Comparison of ENCODE assay signal across 1 fruit fly cellular context in genomic region chrX:14208426-14209208, dm6.
TF ChIP-seq lines count a peak whose summit lies in the region.

No protein-coding gene starts in this region.

TF ChIP-seq in whole organism, embryonic, 481 proteins besides CTCF, POLR2A, EP300 and RAD21 (continued from another document and continues in another):
- TF ChIP-seq grau (tag; optimal IDR thresholded peaks at IDR 0.05; lab: Kevin White, UChicago): peak; percentile 86
- no peak for TF ChIP-seq Opbp (GFP tag; IDR thresholded peaks at IDR 0.05; lab: Robert Waterston, UW; ENCODE audit: partially characterized antibody)
- no peak for TF ChIP-seq CG1832 (GFP tag; optimal IDR thresholded peaks at IDR 0.05; lab: Kevin White, UChicago)
- no peak for TF ChIP-seq hkb (optimal IDR thresholded peaks at IDR 0.05; lab: Kevin White, UChicago)
- peak; percentile 82 for TF ChIP-seq hkb (GFP tag; IDR thresholded peaks at IDR 0.05; lab: Robert Waterston, UW)
- TF ChIP-seq Mad (GFP tag; optimal IDR thresholded peaks at IDR 0.05; lab: Kevin White, UChicago): no peak
- peak; percentile 30 to 54 for TF ChIP-seq dpn (GFP tag; optimal IDR thresholded peaks at IDR 0.05; lab: Kevin White, UChicago)
- TF ChIP-seq unpg (GFP tag; optimal IDR thresholded peaks at IDR 0.05; lab: Kevin White, UChicago): peak; percentile 73
- TF ChIP-seq CG11247 (GFP tag; IDR thresholded peaks at IDR 0.05; lab: Robert Waterston, UW): no peak; the same call in 1 of the 2 replicates
- no peak for TF ChIP-seq CG12155 (GFP tag; optimal IDR thresholded peaks at IDR 0.05; lab: Kevin White, UChicago)
- TF ChIP-seq tx (GFP tag; optimal IDR thresholded peaks at IDR 0.05; lab: Kevin White, UChicago): no peak
- no peak for TF ChIP-seq dan (GFP tag; IDR thresholded peaks at IDR 0.05; lab: Robert Waterston, UW)
- no peak for TF ChIP-seq C15 (GFP tag; IDR thresholded peaks at IDR 0.05; lab: Robert Waterston, UW)
- peak; percentile 40 for TF ChIP-seq CG1603 (tag; optimal IDR thresholded peaks at IDR 0.05; lab: Kevin White, UChicago)
- peak; percentile 90 for TF ChIP-seq ci (GFP tag; IDR thresholded peaks at IDR 0.05; lab: Robert Waterston, UW)
- peak; percentile 31 for TF ChIP-seq slp2 (GFP tag; optimal IDR thresholded peaks at IDR 0.05; lab: Kevin White, UChicago)
- TF ChIP-seq rib (GFP tag; IDR thresholded peaks at IDR 0.05; lab: Robert Waterston, UW): no peak
- peak; percentile 51; the same call in 1 of the 2 replicates for TF ChIP-seq sob (GFP tag; IDR thresholded peaks at IDR 0.05; lab: Robert Waterston, UW)
- TF ChIP-seq eve (GFP tag; optimal IDR thresholded peaks at IDR 0.05; lab: Kevin White, UChicago): no peak
- no peak for TF ChIP-seq CG15073 (GFP tag; optimal IDR thresholded peaks at IDR 0.05; lab: Kevin White, UChicago)
- TF ChIP-seq pan (optimal IDR thresholded peaks at IDR 0.05; lab: Kevin White, UChicago): no peak
- TF ChIP-seq pan (GFP tag; optimal IDR thresholded peaks at IDR 0.05 in 1 of 2, IDR thresholded peaks at IDR 0.05 in 1 of 2): peak in 1 of 2 experiments; percentile 58
- TF ChIP-seq tap (tag; optimal IDR thresholded peaks at IDR 0.05; lab: Kevin White, UChicago): peak; percentile 63
- peak; percentile 82 for TF ChIP-seq CG17359 (tag; optimal IDR thresholded peaks at IDR 0.05; lab: Kevin White, UChicago)
- no peak for TF ChIP-seq CG10462 (GFP tag; optimal IDR thresholded peaks at IDR 0.05; lab: Kevin White, UChicago)
- peak; percentile 78 for TF ChIP-seq Sox100B (GFP tag; optimal IDR thresholded peaks at IDR 0.05; lab: Kevin White, UChicago)
- TF ChIP-seq D19B (GFP tag; optimal IDR thresholded peaks at IDR 0.05; lab: Kevin White, UChicago): no peak
- peak; percentile 46 for TF ChIP-seq CG8924 (tag; optimal IDR thresholded peaks at IDR 0.05; lab: Kevin White, UChicago)
- TF ChIP-seq CG12769 (tag; optimal IDR thresholded peaks at IDR 0.05; lab: Kevin White, UChicago): peak; percentile 0
- peak; percentile 73; the same call in 1 of the 3 replicates for TF ChIP-seq gce (GFP tag; IDR thresholded peaks at IDR 0.05; lab: Robert Waterston, UW)
- no peak for TF ChIP-seq Poxn (GFP tag; IDR thresholded peaks at IDR 0.05; lab: Robert Waterston, UW)
- no peak for TF ChIP-seq CG7357 (GFP tag; IDR thresholded peaks at IDR 0.05; lab: Robert Waterston, UW)
- TF ChIP-seq CG4854 (GFP tag; optimal IDR thresholded peaks at IDR 0.05; lab: Kevin White, UChicago): no peak
- TF ChIP-seq ssp (GFP tag; IDR thresholded peaks at IDR 0.05; lab: Robert Waterston, UW): 0 out of 2 replicates have a peak, but pooled peaks have one; percentile 17
- TF ChIP-seq CG8478 (optimal IDR thresholded peaks at IDR 0.05; lab: Kevin White, UChicago): no peak
- TF ChIP-seq Oli (tag; optimal IDR thresholded peaks at IDR 0.05; lab: Kevin White, UChicago): peak; percentile 65
- no peak for TF ChIP-seq CG8944 (GFP tag; optimal IDR thresholded peaks at IDR 0.05; lab: Kevin White, UChicago)
- TF ChIP-seq CG2199 (GFP tag; IDR thresholded peaks at IDR 0.05; lab: Robert Waterston, UW): no peak
- peak; percentile 24 for TF ChIP-seq CG15011 (GFP tag; optimal IDR thresholded peaks at IDR 0.05; lab: Kevin White, UChicago)
- TF ChIP-seq run (tag; optimal IDR thresholded peaks at IDR 0.05; lab: Kevin White, UChicago): no peak
- TF ChIP-seq CG8089 (GFP tag; optimal IDR thresholded peaks at IDR 0.05; lab: Kevin White, UChicago): peak; percentile 39
- no peak for TF ChIP-seq Stat92E (GFP tag; optimal IDR thresholded peaks at IDR 0.05; lab: Kevin White, UChicago)
- TF ChIP-seq Hr3 (GFP tag; optimal IDR thresholded peaks at IDR 0.05; lab: Kevin White, UChicago): peak; percentile 46
- peak; percentile 42; the same call in 1 of the 2 replicates for TF ChIP-seq ttk (GFP tag; IDR thresholded peaks at IDR 0.05; lab: Robert Waterston, UW)
- TF ChIP-seq CG34224 (GFP tag; IDR thresholded peaks at IDR 0.05; lab: Robert Waterston, UW; ENCODE audit: partially characterized antibody): peak; percentile 41; the same call in 1 of the 3 replicates
- TF ChIP-seq sc (optimal IDR thresholded peaks at IDR 0.05; lab: Kevin White, UChicago): no peak
- TF ChIP-seq sc (GFP tag; optimal IDR thresholded peaks at IDR 0.05; lab: Kevin White, UChicago): peak; percentile 42
- peak; percentile 27 for TF ChIP-seq org-1 (GFP tag; optimal IDR thresholded peaks at IDR 0.05; lab: Kevin White, UChicago)
- TF ChIP-seq pzg (GFP tag; optimal IDR thresholded peaks at IDR 0.05; lab: Kevin White, UChicago): no peak
- peak; percentile 22 for TF ChIP-seq ac (GFP tag; optimal IDR thresholded peaks at IDR 0.05; lab: Kevin White, UChicago)
- peak; percentile 58; the same call in 1 of the 2 replicates for TF ChIP-seq CG14014 (GFP tag; IDR thresholded peaks at IDR 0.05; lab: Robert Waterston, UW)
- peak; percentile 74 for TF ChIP-seq onecut (GFP tag; IDR thresholded peaks at IDR 0.05; lab: Robert Waterston, UW)
- TF ChIP-seq NfI (GFP tag; optimal IDR thresholded peaks at IDR 0.05; lab: Kevin White, UChicago): peak; percentile 50
- no peak for TF ChIP-seq mld (GFP tag; IDR thresholded peaks at IDR 0.05; lab: Robert Waterston, UW; ENCODE audit: partially characterized antibody)
- TF ChIP-seq scrt (GFP tag; optimal IDR thresholded peaks at IDR 0.05; lab: Kevin White, UChicago): peak; percentile 67
- TF ChIP-seq CG34376 (GFP tag; optimal IDR thresholded peaks at IDR 0.05; lab: Kevin White, UChicago): no peak
- TF ChIP-seq Bdp1 (GFP tag; optimal IDR thresholded peaks at IDR 0.05; lab: Kevin White, UChicago): no peak
- peak; percentile 48 for TF ChIP-seq salm (tag; optimal IDR thresholded peaks at IDR 0.05; lab: Kevin White, UChicago)
- TF ChIP-seq chm (GFP tag; IDR thresholded peaks at IDR 0.05; lab: Robert Waterston, UW): peak; percentile 73
- no peak for TF ChIP-seq schlank (tag; optimal IDR thresholded peaks at IDR 0.05; lab: Kevin White, UChicago)
- TF ChIP-seq HHEX (GFP tag; optimal IDR thresholded peaks at IDR 0.05; lab: Kevin White, UChicago): peak; percentile 48
- TF ChIP-seq CG10431 (GFP tag; optimal IDR thresholded peaks at IDR 0.05; lab: Kevin White, UChicago): no peak
- peak; percentile 37 for TF ChIP-seq Hsf (GFP tag; optimal IDR thresholded peaks at IDR 0.05; lab: Kevin White, UChicago)
- peak; percentile 43; the same call in 1 of the 2 replicates for TF ChIP-seq CG5953 (GFP tag; IDR thresholded peaks at IDR 0.05; lab: Robert Waterston, UW)
- peak; percentile 59 for TF ChIP-seq CG17385 (GFP tag; optimal IDR thresholded peaks at IDR 0.05; lab: Kevin White, UChicago)
- peak; percentile 28 for TF ChIP-seq CG5245 (GFP tag; optimal IDR thresholded peaks at IDR 0.05; lab: Kevin White, UChicago)
- TF ChIP-seq stwl (tag; optimal IDR thresholded peaks at IDR 0.05; lab: Kevin White, UChicago): peak; percentile 20
- TF ChIP-seq ara (GFP tag; IDR thresholded peaks at IDR 0.05; lab: Robert Waterston, UW): no peak
- peak; percentile 26 for TF ChIP-seq odd (GFP tag; optimal IDR thresholded peaks at IDR 0.05; lab: Kevin White, UChicago)
- no peak for TF ChIP-seq CG16815 (GFP tag; optimal IDR thresholded peaks at IDR 0.05; lab: Kevin White, UChicago)
- peak; percentile 15; the same call in 1 of the 2 replicates for TF ChIP-seq Rfx (GFP tag; IDR thresholded peaks at IDR 0.05; lab: Robert Waterston, UW)
- TF ChIP-seq cas (GFP tag; IDR thresholded peaks at IDR 0.05; lab: Robert Waterston, UW): no peak
- peak; percentile 47 for TF ChIP-seq trem (tag; optimal IDR thresholded peaks at IDR 0.05; lab: Kevin White, UChicago)
- peak; percentile 46 for TF ChIP-seq CG1529 (GFP tag; optimal IDR thresholded peaks at IDR 0.05; lab: Kevin White, UChicago)
- TF ChIP-seq Sin3A (optimal IDR thresholded peaks at IDR 0.05; lab: Kevin White, UChicago): no peak
- peak; percentile 71 for TF ChIP-seq dmrt11E (tag; optimal IDR thresholded peaks at IDR 0.05; lab: Kevin White, UChicago)
- TF ChIP-seq sim (GFP tag; IDR thresholded peaks at IDR 0.05; lab: Robert Waterston, UW): peak; percentile 49; the same call in 1 of the 2 replicates
- TF ChIP-seq vfl (GFP tag; optimal IDR thresholded peaks at IDR 0.05; lab: Kevin White, UChicago): no peak
- peak; percentile 83 for TF ChIP-seq CG11504 (tag; optimal IDR thresholded peaks at IDR 0.05; lab: Kevin White, UChicago)
- peak; percentile 83 for TF ChIP-seq CG4360 (GFP tag; IDR thresholded peaks at IDR 0.05; lab: Robert Waterston, UW)
- peak; percentile 69 for TF ChIP-seq CG5180 (GFP tag; optimal IDR thresholded peaks at IDR 0.05; lab: Kevin White, UChicago)
- peak in 1 of 2 experiments; percentile 0 for TF ChIP-seq Hr78 (GFP tag; optimal IDR thresholded peaks at IDR 0.05; lab: Kevin White, UChicago)
- TF ChIP-seq Atf3 (GFP tag; optimal IDR thresholded peaks at IDR 0.05; lab: Kevin White, UChicago): no peak
- peak; percentile 49 for TF ChIP-seq kah (GFP tag; optimal IDR thresholded peaks at IDR 0.05; lab: Kevin White, UChicago)
- TF ChIP-seq fu2 (GFP tag; optimal IDR thresholded peaks at IDR 0.05; lab: Kevin White, UChicago): no peak
- TF ChIP-seq bcd (GFP tag; optimal IDR thresholded peaks at IDR 0.05; lab: Kevin White, UChicago): peak; percentile 50
- TF ChIP-seq NFAT (GFP tag; IDR thresholded peaks at IDR 0.05; lab: Robert Waterston, UW): 0 out of 2 replicates have a peak, but pooled peaks have one; percentile 9
- peak; percentile 68 for TF ChIP-seq ATbp (GFP tag; optimal IDR thresholded peaks at IDR 0.05; lab: Kevin White, UChicago)
- TF ChIP-seq CG9727 (GFP tag; optimal IDR thresholded peaks at IDR 0.05; lab: Kevin White, UChicago): peak; percentile 73
- TF ChIP-seq sima (GFP tag; optimal IDR thresholded peaks at IDR 0.05; lab: Kevin White, UChicago): no peak
- TF ChIP-seq E2f2 (GFP tag; IDR thresholded peaks at IDR 0.05; lab: Robert Waterston, UW): peak; percentile 51
- peak; percentile 59 for TF ChIP-seq CG18599 (GFP tag; optimal IDR thresholded peaks at IDR 0.05; lab: Kevin White, UChicago)
- TF ChIP-seq pnt (GFP tag; optimal IDR thresholded peaks at IDR 0.05; lab: Kevin White, UChicago): peak; percentile 41
- 0 out of 3 replicates have a peak, but pooled peaks have one; percentile 44 for TF ChIP-seq CG34422 (GFP tag; IDR thresholded peaks at IDR 0.05; lab: Robert Waterston, UW)
- peak; percentile 47 for TF ChIP-seq H2.0 (GFP tag; IDR thresholded peaks at IDR 0.05; lab: Robert Waterston, UW)
- peak; percentile 52; the same call in 2 of the 3 replicates for TF ChIP-seq dysf (GFP tag; IDR thresholded peaks at IDR 0.05; lab: Robert Waterston, UW)
- peak; percentile 34 for TF ChIP-seq CG10654 (GFP tag; optimal IDR thresholded peaks at IDR 0.05; lab: Kevin White, UChicago)
- TF ChIP-seq slbo (GFP tag; IDR thresholded peaks at IDR 0.05; lab: Robert Waterston, UW): peak; percentile 24; the same call in 1 of the 2 replicates
- peak; percentile 43 for TF ChIP-seq nau (GFP tag; optimal IDR thresholded peaks at IDR 0.05; lab: Kevin White, UChicago)
- TF ChIP-seq nmo (GFP tag; optimal IDR thresholded peaks at IDR 0.05; lab: Kevin White, UChicago): peak; percentile 61
- no peak for TF ChIP-seq CG14667 (GFP tag; IDR thresholded peaks at IDR 0.05; lab: Robert Waterston, UW)
- TF ChIP-seq CG3995 (GFP tag; optimal IDR thresholded peaks at IDR 0.05; lab: Kevin White, UChicago): no peak
- no peak for TF ChIP-seq Gug (GFP tag; IDR thresholded peaks at IDR 0.05; lab: Robert Waterston, UW)
- peak; percentile 57 for TF ChIP-seq cwo (GFP tag; optimal IDR thresholded peaks at IDR 0.05; lab: Kevin White, UChicago)
- TF ChIP-seq TFAM (GFP tag; optimal IDR thresholded peaks at IDR 0.05; lab: Kevin White, UChicago): no peak
- no peak for TF ChIP-seq CG2129 (GFP tag; IDR thresholded peaks at IDR 0.05; lab: Robert Waterston, UW; ENCODE audit: partially characterized antibody)
- no peak for TF ChIP-seq CG32532 (GFP tag; IDR thresholded peaks at IDR 0.05; lab: Robert Waterston, UW)
- no peak for TF ChIP-seq ERR (GFP tag; optimal IDR thresholded peaks at IDR 0.05; lab: Kevin White, UChicago)
- TF ChIP-seq Oaz (GFP tag; IDR thresholded peaks at IDR 0.05; lab: Robert Waterston, UW): no peak
- peak; percentile 2 for TF ChIP-seq Sry-δ (GFP tag; optimal IDR thresholded peaks at IDR 0.05; lab: Kevin White, UChicago)
- peak; percentile 77 for TF ChIP-seq CG8388 (GFP tag; optimal IDR thresholded peaks at IDR 0.05; lab: Kevin White, UChicago)
- no peak for TF ChIP-seq Doc2 (GFP tag; IDR thresholded peaks at IDR 0.05; lab: Robert Waterston, UW)
- no peak for TF ChIP-seq Hand (GFP tag; optimal IDR thresholded peaks at IDR 0.05; lab: Kevin White, UChicago)
- no peak for TF ChIP-seq Usf (GFP tag; optimal IDR thresholded peaks at IDR 0.05; lab: Kevin White, UChicago)
- TF ChIP-seq unc-4 (GFP tag; IDR thresholded peaks at IDR 0.05; lab: Robert Waterston, UW; ENCODE audit: partially characterized antibody): no peak
- peak; percentile 30 for TF ChIP-seq chn (GFP tag; optimal IDR thresholded peaks at IDR 0.05; lab: Kevin White, UChicago)
- TF ChIP-seq jing (GFP tag; optimal IDR thresholded peaks at IDR 0.05; lab: Kevin White, UChicago): peak; percentile 12
- TF ChIP-seq CG3163 (GFP tag; optimal IDR thresholded peaks at IDR 0.05; lab: Kevin White, UChicago): peak; percentile 30
- TF ChIP-seq CG8359 (GFP tag; optimal IDR thresholded peaks at IDR 0.05; lab: Kevin White, UChicago; ENCODE audit: borderline replicate concordance): peak; percentile 60
- TF ChIP-seq ato (GFP tag; IDR thresholded peaks at IDR 0.05; lab: Robert Waterston, UW; ENCODE audit: partially characterized antibody): no peak
- no peak for TF ChIP-seq bigmax (GFP tag; optimal IDR thresholded peaks at IDR 0.05; lab: Kevin White, UChicago)
- TF ChIP-seq nom (GFP tag; optimal IDR thresholded peaks at IDR 0.05; lab: Kevin White, UChicago): peak; percentile 74
- no peak for TF ChIP-seq CG42726 (GFP tag; IDR thresholded peaks at IDR 0.05; lab: Robert Waterston, UW; ENCODE audit: partially characterized antibody)
- peak; percentile 1 for TF ChIP-seq crc (GFP tag; optimal IDR thresholded peaks at IDR 0.05; lab: Kevin White, UChicago)
- peak; percentile 58 for TF ChIP-seq CG15269 (tag; optimal IDR thresholded peaks at IDR 0.05; lab: Kevin White, UChicago)
- no peak for TF ChIP-seq ro (GFP tag; IDR thresholded peaks at IDR 0.05; lab: Robert Waterston, UW)
- TF ChIP-seq Blimp-1 (GFP tag; optimal IDR thresholded peaks at IDR 0.05; lab: Kevin White, UChicago): peak; percentile 77
- peak; percentile 63 for TF ChIP-seq nerfin-1 (tag; optimal IDR thresholded peaks at IDR 0.05; lab: Kevin White, UChicago)
- TF ChIP-seq ash1 (GFP tag; optimal IDR thresholded peaks at IDR 0.05; lab: Kevin White, UChicago): no peak
- no peak for TF ChIP-seq br (optimal IDR thresholded peaks at IDR 0.05; lab: Kevin White, UChicago)
- no peak for TF ChIP-seq CG43689 (GFP tag; IDR thresholded peaks at IDR 0.05; lab: Robert Waterston, UW)
- TF ChIP-seq CG10979 (tag; optimal IDR thresholded peaks at IDR 0.05; lab: Kevin White, UChicago): peak; percentile 86
